Worm (Caenorhabditis elegans) whole organism, late embryonic: Measurements from ENCODE around the gene dmsr-14.

Source experiments
- C38D4.7 ChIP-seq: fragments of 200-800 bp; sonication (Bioruptor generic); optimal IDR thresholded peaks from 2 replicates; lab custom pipeline; 2018; ENCODE audit warnings: mild to moderate bottlenecking, missing genetic modification characterization, moderate library complexity, missing compliant biosample characterization
- F13H6.1 ChIP-seq: sonication (generic microtip); optimal IDR thresholded peaks from 2 replicates; lab custom pipeline; 2016; ENCODE audit warnings: missing genetic modification characterization, missing compliant biosample characterization
- K09A11.1 ChIP-seq: sonication (generic microtip); optimal IDR thresholded peaks from 2 replicates; lab custom pipeline; 2017; ENCODE audit warnings: antibody characterized with exemption, mild to moderate bottlenecking, missing genetic modification characterization, missing compliant biosample characterization; ENCODE audit not compliant: insufficient read depth
- T23F11.4 ChIP-seq: fragments of 200-800 bp; sonication (Bioruptor generic); optimal IDR thresholded peaks from 2 replicates; lab custom pipeline; 2018; ENCODE audit warnings: mild to moderate bottlenecking, missing genetic modification characterization, missing compliant biosample characterization
- Y22D7AL.16 ChIP-seq: sonication (generic microtip); optimal IDR thresholded peaks from 2 replicates; lab custom pipeline; 2016; ENCODE audit warnings: missing genetic modification characterization, missing compliant biosample characterization
- ama-1 ChIP-seq: fragments of 150-350 bp; optimal IDR thresholded peaks from 2 replicates; lab custom pipeline; 2014
- ceh-14 ChIP-seq: sonication (generic microtip); optimal IDR thresholded peaks from 2 replicates; lab custom pipeline; 2016; ENCODE audit warnings: missing genotype, missing genetic modification characterization, missing compliant biosample characterization
- ceh-18 ChIP-seq: sonication (generic microtip); optimal IDR thresholded peaks from 2 replicates; lab custom pipeline; 2016; ENCODE audit warnings: missing genetic modification characterization, missing compliant biosample characterization
- ceh-19 ChIP-seq: fragments of 200-800 bp; sonication (Bioruptor generic); optimal IDR thresholded peaks from 2 replicates; lab custom pipeline; 2018; ENCODE audit warnings: mild to moderate bottlenecking, missing genetic modification characterization, missing compliant biosample characterization
- ceh-2 ChIP-seq: sonication (generic microtip); optimal IDR thresholded peaks from 2 replicates; lab custom pipeline; 2016; ENCODE audit warnings: missing genotype, missing genetic modification characterization, missing compliant biosample characterization
- ceh-24 ChIP-seq: sonication (generic microtip); optimal IDR thresholded peaks from 2 replicates; lab custom pipeline; 2016; ENCODE audit warnings: mild to moderate bottlenecking, missing genetic modification characterization, missing compliant biosample characterization
- ceh-45 ChIP-seq: fragments of 200-800 bp; sonication (Bioruptor generic); IDR thresholded peaks from 2 replicates; pipeline ENCODE4 v1.3.6; 2022; ENCODE audit warnings: missing genetic modification reagents, missing genetic modification characterization, missing compliant biosample characterization
- ceh-48 ChIP-seq: sonication (generic microtip); optimal IDR thresholded peaks from 2 replicates; lab custom pipeline; 2016; ENCODE audit warnings: missing genetic modification characterization, inconsistent platforms, missing compliant biosample characterization
- ceh-6 ChIP-seq: fragments of 200-800 bp; sonication (Bioruptor generic); optimal IDR thresholded peaks from 2 replicates; lab custom pipeline; 2018; ENCODE audit warnings: mild to moderate bottlenecking, missing genetic modification characterization, missing compliant biosample characterization
- elt-2 ChIP-seq: sonication (generic microtip); optimal IDR thresholded peaks from 2 replicates; lab custom pipeline; 2016; ENCODE audit warnings: missing genetic modification reagents, missing genetic modification characterization, missing compliant biosample characterization
- elt-4 ChIP-seq: sonication (generic microtip); optimal IDR thresholded peaks from 2 replicates; lab custom pipeline; 2016; ENCODE audit warnings: missing genetic modification characterization, missing compliant biosample characterization
- eyg-1 ChIP-seq: sonication (generic microtip); optimal IDR thresholded peaks from 2 replicates; lab custom pipeline; 2016; ENCODE audit warnings: missing genotype, missing genetic modification characterization, missing compliant biosample characterization
- fax-1 ChIP-seq: sonication (generic microtip); optimal IDR thresholded peaks from 2 replicates; lab custom pipeline; 2016; ENCODE audit warnings: missing genotype, missing genetic modification characterization, missing compliant biosample characterization
- gmeb-2 ChIP-seq: sonication (generic microtip); optimal IDR thresholded peaks from 2 replicates; lab custom pipeline; 2016; ENCODE audit warnings: missing genetic modification characterization, inconsistent platforms, missing compliant biosample characterization
- hlh-30 ChIP-seq: sonication (generic microtip); optimal IDR thresholded peaks from 2 replicates; lab custom pipeline; 2017; ENCODE audit warnings: antibody characterized with exemption, missing genetic modification characterization, missing compliant biosample characterization; ENCODE audit not compliant: insufficient read depth
- hlh-6 ChIP-seq: sonication (generic microtip); optimal IDR thresholded peaks from 2 replicates; lab custom pipeline; 2016; ENCODE audit warnings: missing genotype, missing genetic modification characterization, missing compliant biosample characterization
- hlh-8 ChIP-seq: sonication (generic microtip); optimal IDR thresholded peaks from 2 replicates; lab custom pipeline; 2016; ENCODE audit warnings: missing genotype, missing genetic modification characterization, missing compliant biosample characterization
- lim-6 ChIP-seq: sonication (generic microtip); optimal IDR thresholded peaks from 2 replicates; lab custom pipeline; 2016; ENCODE audit warnings: missing genetic modification characterization, missing compliant biosample characterization
- madf-2 ChIP-seq: sonication (generic microtip); optimal IDR thresholded peaks from 2 replicates; lab custom pipeline; 2017; ENCODE audit warnings: missing genetic modification characterization, missing compliant biosample characterization
- mec-3 ChIP-seq: sonication (generic microtip); optimal IDR thresholded peaks from 2 replicates; lab custom pipeline; 2016; ENCODE audit warnings: borderline replicate concordance, missing genetic modification characterization, missing compliant biosample characterization
- nhr-232 ChIP-seq: sonication (generic microtip); optimal IDR thresholded peaks from 2 replicates; lab custom pipeline; 2016; ENCODE audit warnings: missing genetic modification characterization, missing compliant biosample characterization
- npax-4 ChIP-seq: sonication (generic microtip); optimal IDR thresholded peaks from 2 replicates; lab custom pipeline; 2016; ENCODE audit warnings: missing genetic modification characterization, missing compliant biosample characterization
- pag-3 ChIP-seq: sonication (generic microtip); optimal IDR thresholded peaks from 2 replicates; lab custom pipeline; 2016; ENCODE audit warnings: missing compliant biosample characterization, missing genetic modification characterization, borderline replicate concordance
- pat-9 ChIP-seq: fragments of 200-800 bp; sonication (Bioruptor generic); optimal IDR thresholded peaks from 2 replicates; lab custom pipeline; 2018; ENCODE audit warnings: mild to moderate bottlenecking, missing genetic modification characterization, moderate library complexity, missing compliant biosample characterization
- pax-1 ChIP-seq: fragments of 150-350 bp; optimal IDR thresholded peaks from 2 replicates; lab custom pipeline; 2014; ENCODE audit warnings: missing biosample characterization, missing genetic modification characterization
- pqm-1 ChIP-seq: sonication (generic microtip); optimal IDR thresholded peaks from 2 replicates; lab custom pipeline; 2016; ENCODE audit warnings: missing genetic modification characterization, missing compliant biosample characterization
- ref-2 ChIP-seq: sonication (generic microtip); optimal IDR thresholded peaks from 2 replicates; lab custom pipeline; 2016; ENCODE audit warnings: missing genetic modification characterization, missing compliant biosample characterization
- sdc-2 ChIP-seq: sonication (generic microtip); optimal IDR thresholded peaks from 2 replicates; lab custom pipeline; 2016; ENCODE audit warnings: missing genotype, missing genetic modification characterization, missing compliant biosample characterization
- sox-2 ChIP-seq: fragments of 200-800 bp; sonication (Bioruptor generic); IDR thresholded peaks from 2 replicates; pipeline ENCODE4 v1.3.6; 2022; ENCODE audit warnings: missing genetic modification reagents, missing genetic modification characterization, missing compliant biosample characterization
- syd-9 ChIP-seq: sonication (generic microtip); optimal IDR thresholded peaks from 2 replicates; lab custom pipeline; 2016; ENCODE audit warnings: mild to moderate bottlenecking, missing genetic modification characterization, moderate library complexity, missing compliant biosample characterization
- unc-42 ChIP-seq: sonication (generic microtip); optimal IDR thresholded peaks from 2 replicates; lab custom pipeline; 2016; ENCODE audit warnings: missing genotype, missing genetic modification characterization, missing compliant biosample characterization
- unc-86 ChIP-seq: sonication (generic microtip); optimal IDR thresholded peaks from 2 replicates; lab custom pipeline; 2016; ENCODE audit warnings: missing genetic modification characterization, missing compliant biosample characterization
- ztf-16 ChIP-seq: sonication (generic microtip); optimal IDR thresholded peaks from 2 replicates; lab custom pipeline; 2017; ENCODE audit warnings: missing genetic modification characterization, missing compliant biosample characterization

Gene dmsr-14

DNA sequence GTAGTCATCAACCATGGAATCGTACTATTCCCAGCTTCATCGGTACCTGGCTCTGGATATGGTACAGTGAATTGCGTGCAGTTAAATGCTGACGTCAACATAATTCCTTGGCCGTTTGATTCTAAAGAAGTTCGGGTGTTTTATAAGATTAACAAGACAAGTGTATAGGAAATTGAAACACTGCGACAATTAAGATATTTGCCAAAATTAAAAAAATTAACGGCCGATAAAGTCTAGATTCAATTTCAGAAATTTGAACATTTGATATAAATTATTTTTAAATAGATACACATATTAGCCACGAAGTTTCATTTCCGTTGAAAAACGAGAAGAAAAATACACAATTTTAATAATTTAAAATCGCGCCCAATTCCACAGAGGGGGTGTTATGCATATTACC is 10.7 kb downstream of the dmsr-14 start, which contains the start of gene dmsr-12:
Gene dmsr-12, minus strand, starts transcription at position 101 of the 400 bp plus-strand sequence.
- TF ChIP-seq T23F11.4 (GFP tag; lab: Kevin White, UChicago) (no peak), F13H6.1 (tag; lab: Kevin White, UChicago) (no peak), hlh-30 (no peak), nhr-232 (no peak), unc-42 (no peak), ama-1 (lab: Kevin White, UChicago) (no peak), syd-9 (tag; lab: Kevin White, UChicago) (no peak), pag-3 (tag; lab: Kevin White, UChicago) (no peak), unc-86 (no peak), mec-3 (tag; lab: Kevin White, UChicago) (no peak), ceh-18 (tag; lab: Kevin White, UChicago) (no peak), hlh-8 (tag; lab: Kevin White, UChicago) (no peak), fax-1 (tag; lab: Kevin White, UChicago) (no peak), Y22D7AL.16 (no peak), hlh-6 (tag; lab: Kevin White, UChicago) (no peak), npax-4 (tag; lab: Kevin White, UChicago) (no peak), eyg-1 (tag; lab: Kevin White, UChicago) (no peak)

DNA sequence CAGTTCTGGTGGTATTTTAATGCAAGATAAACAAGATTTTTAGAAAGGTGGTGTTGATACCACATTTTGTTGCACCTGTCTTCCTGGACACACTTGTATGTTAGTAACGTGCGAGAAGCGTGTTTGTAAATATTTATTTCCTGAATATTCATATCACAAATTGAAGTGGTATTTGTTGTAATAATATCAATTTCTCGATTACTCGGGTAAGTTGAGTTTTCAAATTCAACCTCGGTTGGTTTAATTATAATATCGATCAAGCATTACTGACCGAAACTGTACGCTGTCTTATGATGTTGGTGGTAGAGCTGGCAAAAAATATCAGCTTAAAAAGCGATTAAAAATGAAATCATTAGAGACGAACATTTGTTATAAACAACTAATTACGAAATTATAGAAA is 13.1 kb downstream of the dmsr-14 start, which contains the start of gene dmsr-11:
Gene dmsr-11, minus strand, starts transcription at position 101 of the 400 bp plus-strand sequence.
- TF ChIP-seq syd-9 (tag; lab: Kevin White, UChicago) (no peak), lim-6 (tag; lab: Kevin White, UChicago) (no peak), ceh-48 (tag; lab: Kevin White, UChicago) (no peak), ref-2 (tag; lab: Kevin White, UChicago) (no peak), hlh-8 (tag; lab: Kevin White, UChicago) (no peak), unc-86 (no peak), C38D4.7 (GFP tag; lab: Kevin White, UChicago) (no peak), elt-2 (tag; lab: Kevin White, UChicago) (no peak), ceh-19 (GFP tag; lab: Kevin White, UChicago) (no peak), gmeb-2 (no peak), K09A11.1 (tag; lab: Kevin White, UChicago) (no peak), ztf-16 (tag; lab: Kevin White, UChicago) (no peak), ceh-14 (tag; lab: Kevin White, UChicago) (no peak), F13H6.1 (tag; lab: Kevin White, UChicago) (no peak), ceh-45 (GFP tag; lab: Robert Waterston, UW) (no peak), ceh-2 (tag; lab: Kevin White, UChicago) (no peak), nhr-232 (no peak), ceh-6 (GFP tag; lab: Kevin White, UChicago) (no peak), sdc-2 (tag; lab: Kevin White, UChicago) (no peak), ceh-18 (tag; lab: Kevin White, UChicago) (no peak)

ce11 chrV:6801850-6802249 is 15.2 kb downstream of the dmsr-14 start, which contains the start of gene dmsr-10:
TSS of gene dmsr-10 (minus strand) at chrV:6801950.
- TF ChIP-seq ceh-2 (tag; lab: Kevin White, UChicago) (no peak), hlh-30 (no peak), ceh-48 (tag; lab: Kevin White, UChicago) (no peak), elt-4 (no peak), hlh-6 (tag; lab: Kevin White, UChicago) (no peak), ceh-24 (no peak), sox-2 (GFP tag; lab: Robert Waterston, UW) (no peak), pat-9 (tag; lab: Kevin White, UChicago) (no peak), npax-4 (tag; lab: Kevin White, UChicago) (no peak), madf-2 (tag; lab: Kevin White, UChicago) (no peak)
- TF ChIP-seq, all 69 proteins: peak for 0

- TF ChIP-seq K09A11.1 (tag; lab: Kevin White, UChicago) (no peak), pqm-1 (tag; lab: Kevin White, UChicago) (no peak), pax-1 (tag; lab: Kevin White, UChicago) (no peak)
Observed at ce11 chrV:6799564-6799963, 17.5 kb downstream of the dmsr-14 start, which contains the start of gene dmsr-9. TSS of gene dmsr-9 (minus strand) at chrV:6799664.
